Worm (Caenorhabditis elegans) whole organism, L4/young adult: ENCODE data around the gene tftc-3.

ENCODE experiments used
- W03F9.2 ChIP-seq: fragments of 150-350 bp; optimal IDR thresholded peaks from 2 replicates; lab custom pipeline; 2014; ENCODE audit warnings: missing biosample characterization, missing genetic modification characterization
- dao-5 ChIP-seq: sonication (generic microtip); optimal IDR thresholded peaks from 2 replicates; lab custom pipeline; 2016; ENCODE audit warnings: missing genotype, missing genetic modification characterization, moderate library complexity, missing compliant biosample characterization
- him-1 ChIP-seq: sonication (generic microtip); optimal IDR thresholded peaks from 2 replicates; lab custom pipeline; 2016; ENCODE audit warnings: missing genotype, missing genetic modification reagents, missing genetic modification characterization, missing compliant biosample characterization

tftc-3 gene

DNA sequence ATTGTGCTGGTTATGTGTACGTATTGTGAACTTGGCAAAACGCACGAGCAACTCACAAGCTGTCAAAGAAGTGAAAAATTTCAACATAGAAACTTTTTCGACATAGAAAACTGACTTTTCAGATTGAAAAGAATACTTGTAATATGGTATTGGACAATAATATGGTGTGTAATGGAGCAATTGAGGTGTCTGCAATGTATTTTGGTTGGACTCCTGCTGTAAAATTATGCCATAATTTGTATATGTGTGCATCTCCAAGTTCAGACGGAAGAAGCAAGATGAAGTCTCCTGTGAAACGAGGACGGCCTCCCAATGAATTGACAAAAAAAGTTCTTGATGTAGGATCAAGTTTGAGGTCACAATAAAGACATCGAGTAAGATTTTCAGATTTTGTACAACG, 26.3 kb downstream of the tftc-3 start:
- no peak for TF ChIP-seq W03F9.2 (tag; lab: Kevin White, UChicago)
- no peak for TF ChIP-seq dao-5 (tag; lab: Kevin White, UChicago)
- no peak for TF ChIP-seq him-1 (tag; lab: Kevin White, UChicago)

DNA sequence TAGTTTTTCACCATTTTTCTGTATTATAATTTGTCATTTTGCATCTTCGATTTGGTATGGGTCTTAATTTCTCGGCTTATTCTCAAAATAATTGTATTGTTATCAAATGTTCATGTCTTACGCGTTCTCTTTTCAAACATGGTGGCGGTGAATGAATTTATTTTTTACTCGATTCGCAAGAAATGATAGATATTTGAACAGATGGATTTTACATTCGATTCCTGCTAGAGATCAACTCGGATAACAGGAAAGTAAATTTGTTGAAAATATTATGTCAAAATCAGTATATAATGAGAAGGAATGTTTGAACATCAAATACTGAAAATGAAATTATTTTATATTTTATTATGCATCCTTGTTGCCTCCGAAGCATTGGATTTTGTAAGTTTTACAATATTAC, 27.2 kb downstream of the tftc-3 start, which contains the start of gene ZK856.4:
ZK856.4 (plus strand) TSS at position 301 of the 400 bp plus-strand sequence.
- TF ChIP-seq W03F9.2 (tag; lab: Kevin White, UChicago) = no peak

DNA sequence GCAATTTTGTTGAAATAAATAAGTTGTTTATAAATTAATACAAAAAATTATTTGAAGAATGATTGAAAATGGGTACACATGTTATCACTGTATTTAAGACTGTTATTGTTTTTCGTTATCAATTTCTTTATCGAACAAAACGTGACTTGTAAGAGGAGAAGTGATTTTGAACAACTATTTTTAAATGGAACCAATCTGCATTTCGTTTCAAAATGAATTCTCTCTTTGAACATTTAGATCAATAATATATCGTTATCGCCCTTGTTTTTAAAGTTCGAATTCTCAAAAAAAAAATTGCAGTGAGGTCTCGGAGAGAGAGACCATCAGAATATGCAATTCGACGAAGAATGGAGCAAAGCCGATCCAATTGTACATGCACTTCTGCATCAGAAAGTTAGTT, 30.9 kb downstream of the tftc-3 start, which contains the start of gene cul-5:
cul-5 (plus strand) TSS at position 301 of the 400 bp plus-strand sequence.
- TF ChIP-seq dao-5 (tag; lab: Kevin White, UChicago) (no peak), W03F9.2 (tag; lab: Kevin White, UChicago) (no peak), him-1 (tag; lab: Kevin White, UChicago) (no peak)

DNA sequence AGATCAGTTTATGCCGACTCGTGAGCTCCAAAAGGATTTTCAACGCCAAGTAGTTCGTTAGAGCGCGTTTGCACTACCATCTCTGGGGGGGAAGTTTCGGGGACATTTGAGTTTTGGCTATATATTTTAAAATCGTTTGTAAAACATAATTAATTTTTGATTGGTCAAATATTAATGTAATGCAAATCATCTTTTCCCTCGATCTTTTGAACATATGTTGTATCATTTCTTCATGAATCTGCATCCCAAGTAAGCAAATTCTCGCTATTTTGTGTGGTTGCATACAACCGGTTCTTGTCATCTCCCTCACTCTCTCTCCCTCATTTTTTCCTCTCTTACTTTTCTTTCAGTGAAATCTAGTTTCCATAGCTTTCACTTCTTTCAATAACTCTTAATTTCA, 32.0 kb downstream of the tftc-3 start:
- TF ChIP-seq dao-5 (tag; lab: Kevin White, UChicago) (no peak), him-1 (tag; lab: Kevin White, UChicago) (peak; percentile 40), W03F9.2 (tag; lab: Kevin White, UChicago) (peak; percentile 55)

DNA sequence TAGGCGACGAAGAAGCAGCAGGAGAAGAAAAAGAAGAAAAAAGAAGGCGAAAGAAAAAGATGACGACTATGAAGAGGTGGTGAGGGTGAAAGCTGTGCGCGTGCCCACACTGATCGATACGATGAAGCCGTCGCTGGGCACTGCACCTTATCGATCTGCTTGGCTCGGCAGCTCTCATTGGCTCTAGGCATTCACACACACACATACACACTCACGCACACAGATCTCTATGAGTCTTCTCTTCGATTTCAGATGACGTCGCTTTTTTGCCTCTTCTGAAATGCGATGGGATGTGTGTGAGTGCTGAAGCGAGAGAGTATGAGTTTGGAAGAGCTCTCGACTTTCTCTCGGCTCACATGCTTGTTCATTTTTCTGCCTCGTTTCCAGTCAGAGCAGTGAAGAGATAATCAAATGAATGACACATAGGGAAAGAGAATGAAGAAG, 35.5 kb downstream of the tftc-3 start:
- TF ChIP-seq W03F9.2 (tag; lab: Kevin White, UChicago) = no peak
- TF ChIP-seq dao-5 (tag; lab: Kevin White, UChicago) = no peak
- peak; percentile 95 for TF ChIP-seq him-1 (tag; lab: Kevin White, UChicago)

DNA sequence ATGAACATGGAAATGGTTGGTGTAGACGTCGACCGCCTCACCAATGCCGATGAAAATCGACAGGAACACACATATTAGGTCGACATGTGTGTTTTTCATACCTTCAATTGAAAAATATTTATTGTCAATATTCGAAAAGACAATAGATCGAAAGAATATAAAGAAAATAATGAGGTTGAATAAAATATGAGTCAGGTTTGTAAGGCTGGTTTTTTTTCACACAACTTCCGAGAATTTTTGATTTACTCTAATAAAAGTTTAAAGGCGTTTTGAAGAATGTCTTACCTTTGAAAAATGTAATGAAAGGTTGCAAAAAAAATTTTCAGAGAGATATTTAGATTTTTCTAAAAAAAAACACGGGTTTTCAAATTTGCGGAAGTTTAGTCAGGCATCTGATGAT, 36.5 kb downstream of the tftc-3 start, which contains the start of gene egl-3:
egl-3 (minus strand) TSS at position 101 of the 400 bp plus-strand sequence.
- TF ChIP-seq dao-5 (tag; lab: Kevin White, UChicago) (no peak), W03F9.2 (tag; lab: Kevin White, UChicago) (no peak), him-1 (tag; lab: Kevin White, UChicago) (no peak)

DNA sequence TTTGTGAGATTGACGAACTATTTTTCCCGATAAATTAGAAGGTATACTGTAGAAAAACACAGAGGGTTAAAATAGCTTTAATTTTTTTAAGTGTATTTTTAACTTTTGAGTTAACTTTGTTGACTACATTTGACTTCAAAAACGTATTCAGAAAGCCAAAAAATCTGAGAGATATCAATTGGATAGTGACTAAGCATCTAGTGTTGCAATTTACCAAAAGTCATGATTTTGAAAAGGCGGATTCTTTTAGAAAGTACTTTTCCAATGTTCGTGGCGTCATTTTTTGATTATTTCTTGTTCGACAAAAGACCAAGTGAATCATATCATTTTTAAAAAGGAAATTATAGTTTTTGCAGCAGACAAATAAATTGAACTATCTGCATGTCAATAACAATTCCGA, 41.3 kb downstream of the tftc-3 start:
- TF ChIP-seq dao-5 (tag; lab: Kevin White, UChicago) (no peak), him-1 (tag; lab: Kevin White, UChicago) (peak; percentile 93), W03F9.2 (tag; lab: Kevin White, UChicago) (no peak)

DNA sequence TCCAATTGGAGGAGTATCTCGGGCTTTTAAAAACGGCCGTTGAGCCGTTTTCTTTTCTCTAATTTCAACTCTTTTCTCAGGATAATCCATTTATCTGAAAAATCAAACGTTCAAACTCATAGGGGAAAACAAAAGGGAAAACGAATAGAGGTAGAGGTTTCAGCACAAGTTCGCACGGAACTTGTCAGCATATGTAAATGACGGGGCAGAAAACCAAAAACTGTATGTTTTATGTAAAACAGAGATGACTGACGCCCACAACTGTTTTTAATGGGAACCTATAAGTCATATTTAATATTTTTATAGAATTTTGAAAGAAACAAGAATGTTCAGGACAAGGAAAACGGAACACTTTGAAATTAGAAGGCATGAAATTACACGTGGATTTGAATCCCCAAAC, 43.8 kb downstream of the tftc-3 start, which contains the start of gene C51E3.6:
C51E3.6 (minus strand) TSS at position 101 of the 400 bp plus-strand sequence.
- TF ChIP-seq dao-5 (tag; lab: Kevin White, UChicago) (no peak), W03F9.2 (tag; lab: Kevin White, UChicago) (no peak), him-1 (tag; lab: Kevin White, UChicago) (no peak)

DNA sequence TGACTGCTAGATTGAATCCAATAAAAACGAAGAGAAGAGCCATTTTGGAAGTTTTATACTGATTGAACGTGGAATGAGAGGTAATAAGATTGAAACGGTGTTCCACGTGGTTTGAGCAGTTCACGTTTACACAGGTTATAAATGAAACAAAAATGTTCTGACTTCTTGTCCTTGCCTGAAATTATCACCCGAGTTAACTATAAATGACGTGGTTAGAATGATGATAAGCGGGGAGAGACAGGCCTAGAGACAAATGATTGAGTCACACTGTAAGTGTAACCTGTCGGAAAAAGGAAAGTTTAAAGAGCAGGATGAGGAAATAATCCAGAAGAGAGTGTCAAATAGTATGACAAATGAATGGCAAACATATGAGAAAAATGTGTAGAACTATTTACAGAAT, 49.2 kb downstream of the tftc-3 start, which contains the start of gene C51E3.10:
C51E3.10 (minus strand) TSS at position 181 of the 400 bp plus-strand sequence.
- TF ChIP-seq W03F9.2 (tag; lab: Kevin White, UChicago) (no peak), him-1 (tag; lab: Kevin White, UChicago) (no peak), dao-5 (tag; lab: Kevin White, UChicago) (no peak)

DNA sequence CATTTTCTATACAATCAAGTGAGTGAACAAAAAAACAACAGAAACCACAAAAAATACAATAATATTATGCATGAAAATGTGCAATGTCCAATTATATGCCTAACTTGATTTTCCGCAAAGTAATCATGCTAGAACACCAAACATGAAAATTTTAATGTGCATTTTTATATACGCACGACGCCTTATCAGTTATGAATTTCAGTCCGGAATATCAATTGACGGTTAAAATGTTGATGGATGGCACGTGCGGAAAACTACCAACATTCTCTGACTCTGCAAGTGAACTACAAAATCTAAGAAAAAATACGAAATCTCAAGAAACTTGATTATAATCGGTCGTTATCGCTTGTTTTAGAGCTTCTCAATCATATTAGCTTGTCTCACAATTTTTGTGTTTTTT, 50.2 kb downstream of the tftc-3 start:
- TF ChIP-seq dao-5 (tag; lab: Kevin White, UChicago) = no peak
- no peak for TF ChIP-seq W03F9.2 (tag; lab: Kevin White, UChicago)
- no peak for TF ChIP-seq him-1 (tag; lab: Kevin White, UChicago)

DNA sequence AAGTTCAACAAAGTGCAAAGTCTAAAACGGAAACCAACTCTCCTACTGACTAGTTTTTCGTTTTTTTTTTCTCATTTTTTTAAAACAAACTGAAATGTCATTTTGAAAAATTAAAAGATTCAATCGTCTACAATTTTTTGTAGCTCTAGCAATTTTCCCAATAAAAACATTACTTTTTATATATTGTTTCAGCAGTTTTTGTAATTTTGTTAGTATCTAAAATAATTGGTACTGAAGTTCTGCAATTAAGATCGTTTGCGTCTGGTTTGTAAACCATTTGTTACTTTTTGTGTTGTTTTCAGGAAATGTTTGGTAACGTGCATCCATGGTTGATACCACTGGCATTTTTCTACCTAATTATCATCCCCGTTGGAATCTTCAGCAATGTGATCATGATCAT, 51.6 kb downstream of the tftc-3 start, which contains the start of gene srsx-30:
srsx-30 (plus strand) TSS at position 301 of the 400 bp plus-strand sequence.
- TF ChIP-seq dao-5 (tag; lab: Kevin White, UChicago) (no peak), W03F9.2 (tag; lab: Kevin White, UChicago) (no peak), him-1 (tag; lab: Kevin White, UChicago) (no peak)
